Worm (Caenorhabditis elegans): ENCODE measurements around the gene srt-39.
A peak's percentile ranks its signal among the peaks of the same experiment; 100 is the strongest.

The srt-39 gene

ce11 chrV:12533635-12534150 lies 49.0 kb downstream of the srt-39 start:
- TF ChIP-seq hlh-11 (tag; optimal IDR thresholded peaks at IDR 0.05) (peak; percentile 56), lsy-2 (tag; optimal IDR thresholded peaks at IDR 0.05) (peak in 1 of 2 experiments; percentile 46), unc-62 (GFP tag; optimal IDR thresholded peaks at IDR 0.05 in 1 of 2) (peak in 1 of 2 experiments; percentile 98), unc-62 (tag; optimal IDR thresholded peaks at IDR 0.05) (no peak), nhr-48 (tag; optimal IDR thresholded peaks at IDR 0.05) (peak; percentile 68), ZK546.5 (tag; optimal IDR thresholded peaks at IDR 0.05) (no peak), dmd-6 (GFP tag; IDR thresholded peaks at IDR 0.05) (peak; percentile 49; the same call in 1 of the 2 replicates), F10B5.3 (tag; optimal IDR thresholded peaks at IDR 0.05) (no peak), nhr-25 (tag; optimal IDR thresholded peaks at IDR 0.05; ENCODE audit: borderline replicate concordance, insufficient read depth) (peak; percentile 72), mep-1 (tag; optimal IDR thresholded peaks at IDR 0.05) (peak; percentile 3)

- peak; percentile 23 for TF ChIP-seq hlh-30 (tag; optimal IDR thresholded peaks at IDR 0.05; ENCODE audit: insufficient read depth)
- TF ChIP-seq tra-1 (GFP tag; IDR thresholded peaks at IDR 0.05): no peak
- no peak for TF ChIP-seq daf-16 (GFP tag; optimal IDR thresholded peaks at IDR 0.05)
- TF ChIP-seq daf-16 (tag; optimal IDR thresholded peaks at IDR 0.05): peak; percentile 52
- TF ChIP-seq Y48G9A.11 (GFP tag; IDR thresholded peaks at IDR 0.05): no peak
- no peak for TF ChIP-seq hif-1 (tag; optimal IDR thresholded peaks at IDR 0.05)
- no peak for TF ChIP-seq egl-43 (GFP tag; IDR thresholded peaks at IDR 0.05)
- no peak for TF ChIP-seq mxl-3 (GFP tag; optimal IDR thresholded peaks at IDR 0.05)
- no peak for TF ChIP-seq set-16 (GFP tag; IDR thresholded peaks at IDR 0.05)
- TF ChIP-seq zag-1 (tag; optimal IDR thresholded peaks at IDR 0.05): no peak
- TF ChIP-seq unc-62 (GFP tag; optimal IDR thresholded peaks at IDR 0.05 in 1 of 2): peak in 1 of 2 experiments; percentile 71
- TF ChIP-seq unc-62 (tag; optimal IDR thresholded peaks at IDR 0.05): no peak
- no peak for TF ChIP-seq Y5F2A.4 (GFP tag; optimal IDR thresholded peaks at IDR 0.05)
- no peak for TF ChIP-seq F10B5.3 (tag; optimal IDR thresholded peaks at IDR 0.05)
- no peak for TF ChIP-seq rbr-2 (tag; optimal IDR thresholded peaks at IDR 0.05)
- no peak for TF ChIP-seq jun-1 (tag; optimal IDR thresholded peaks at IDR 0.05)
- TF ChIP-seq ztf-11 (tag; optimal IDR thresholded peaks at IDR 0.05): no peak
- no peak for TF ChIP-seq php-3 (GFP tag; IDR thresholded peaks at IDR 0.05)
- peak; percentile 4 for TF ChIP-seq dve-1 (tag; optimal IDR thresholded peaks at IDR 0.05; ENCODE audit: insufficient read depth)
- no peak for TF ChIP-seq dmd-9 (GFP tag; IDR thresholded peaks at IDR 0.05)
- no peak for TF ChIP-seq nhr-76 (tag; optimal IDR thresholded peaks at IDR 0.05)
- no peak for TF ChIP-seq nhr-77 (tag; optimal IDR thresholded peaks at IDR 0.05)
- no peak for TF ChIP-seq nhr-102 (tag; optimal IDR thresholded peaks at IDR 0.05)
These were observed 50.3 kb downstream of the srt-39 start for ce11 chrV:12534941-12535340.

All from whole organism, L4 larva.